Fruit fly (Drosophila melanogaster) whole organism, embryonic: Measurements from ENCODE around the gene Gss1.
A peak's percentile ranks its signal among the peaks of the same experiment; 100 is the strongest.

Source experiments
- Atf3 ChIP-seq: fragments of 200-800 bp; sonication (Bioruptor generic); optimal IDR thresholded peaks from 3 replicates; lab custom pipeline; 2016; ENCODE audit warnings: missing biosample characterization, missing genetic modification characterization
- CG10979 ChIP-seq: fragments of 200-800 bp; sonication (Bioruptor generic); optimal IDR thresholded peaks from 2 replicates; lab custom pipeline; 2018; ENCODE audit warnings: missing biosample characterization, mild to moderate bottlenecking, missing genetic modification characterization, moderate library complexity
- CG11247 ChIP-seq: fragments of 200-800 bp; sonication (Bioruptor generic); IDR thresholded peaks from 2 replicates; pipeline ENCODE4 v1.3.6; 2022; ENCODE audit warnings: missing biosample characterization, missing genetic modification characterization
- CG11456 ChIP-seq: fragments of 200-800 bp; sonication (Bioruptor generic); IDR thresholded peaks from 3 replicates; pipeline ENCODE4 v1.3.6; 2022; ENCODE audit warnings: missing biosample characterization, missing genetic modification characterization
- CG12219 ChIP-seq: fragments of 200-800 bp; sonication (Bioruptor generic); optimal IDR thresholded peaks from 3 replicates; lab custom pipeline; 2018; ENCODE audit warnings: missing biosample characterization, mild to moderate bottlenecking, missing genetic modification characterization
- CG13894 ChIP-seq: fragments of 200-800 bp; sonication (Bioruptor generic); optimal IDR thresholded peaks from 3 replicates; lab custom pipeline; 2018; ENCODE audit warnings: missing biosample characterization, mild to moderate bottlenecking, missing genetic modification characterization, moderate library complexity
- CG15601 ChIP-seq: fragments of 200-800 bp; sonication (Bioruptor generic); optimal IDR thresholded peaks from 3 replicates; lab custom pipeline; 2019; ENCODE audit warnings: missing biosample characterization, mild to moderate bottlenecking, missing genetic modification characterization, moderate library complexity
- CG17802 ChIP-seq: fragments of 200-800 bp; sonication (Bioruptor generic); optimal IDR thresholded peaks from 2 replicates; lab custom pipeline; 2018; ENCODE audit warnings: missing biosample characterization, mild to moderate bottlenecking, missing genetic modification characterization, moderate library complexity
- CG1832 ChIP-seq: fragments of 200-800 bp; sonication (Bioruptor generic); optimal IDR thresholded peaks from 2 replicates; lab custom pipeline; 2017; ENCODE audit warnings: missing biosample characterization, mild to moderate bottlenecking, missing genetic modification characterization, inconsistent platforms
- CG2678 ChIP-seq: fragments of 200-800 bp; sonication (Bioruptor generic); optimal IDR thresholded peaks from 3 replicates; lab custom pipeline; 2019; ENCODE audit warnings: missing biosample characterization, mild to moderate bottlenecking, missing genetic modification characterization, moderate library complexity
- CG3065 ChIP-seq: fragments of 200-800 bp; sonication (Bioruptor generic); optimal IDR thresholded peaks from 2 replicates; lab custom pipeline; 2016; ENCODE audit warnings: missing biosample characterization, missing genetic modification characterization
- CG3281 ChIP-seq: fragments of 200-800 bp; sonication (Bioruptor generic); optimal IDR thresholded peaks from 3 replicates; lab custom pipeline; 2017; ENCODE audit warnings: missing biosample characterization, mild to moderate bottlenecking, missing genetic modification characterization
- CG34422 ChIP-seq: fragments of 200-800 bp; sonication (Bioruptor generic); IDR thresholded peaks from 3 replicates; pipeline ENCODE4 v1.3.6; 2022; ENCODE audit warnings: missing biosample characterization, missing genetic modification characterization
- CG4282 ChIP-seq: fragments of 200-800 bp; sonication (Bioruptor generic); optimal IDR thresholded peaks from 2 replicates; lab custom pipeline; 2016; ENCODE audit warnings: missing biosample characterization, missing genetic modification characterization
- CG43689 ChIP-seq: fragments of 200-800 bp; sonication (Bioruptor generic); IDR thresholded peaks from 2 replicates; pipeline ENCODE4 v1.3.6; 2022; ENCODE audit warnings: missing biosample characterization, missing genetic modification characterization
- CG8359 ChIP-seq: fragments of 200-800 bp; sonication (Bioruptor generic); optimal IDR thresholded peaks from 2 replicates; lab custom pipeline; 2017; ENCODE audit warnings: missing biosample characterization, mild to moderate bottlenecking, missing genetic modification characterization, borderline replicate concordance
- CG8478 ChIP-seq: fragments of >200 bp; optimal IDR thresholded peaks from 2 replicates; lab custom pipeline; 2018
- CG9876 ChIP-seq: fragments of 200-800 bp; sonication (Bioruptor generic); optimal IDR thresholded peaks from 2 replicates; lab custom pipeline; 2016; ENCODE audit warnings: missing biosample characterization, missing genetic modification characterization
- Dek ChIP-seq: fragments of 200-800 bp; sonication (Bioruptor generic); optimal IDR thresholded peaks from 3 replicates; lab custom pipeline; 2019; ENCODE audit warnings: missing biosample characterization, mild to moderate bottlenecking, missing genetic modification characterization, moderate library complexity
- Ets97D ChIP-seq: fragments of 200-800 bp; sonication (Bioruptor generic); optimal IDR thresholded peaks from 3 replicates; lab custom pipeline; 2016; ENCODE audit warnings: missing biosample characterization, missing genetic modification characterization
- Fer3 ChIP-seq: fragments of 200-800 bp; sonication (Bioruptor generic); optimal IDR thresholded peaks from 2 replicates; lab custom pipeline; 2018; ENCODE audit warnings: missing biosample characterization, mild to moderate bottlenecking, missing genetic modification characterization, moderate library complexity
- H15 ChIP-seq: fragments of 200-800 bp; sonication (Bioruptor generic); IDR thresholded peaks from 3 replicates; pipeline ENCODE4 v1.3.6; 2022; ENCODE audit warnings: missing biosample characterization, missing genetic modification characterization
- Hmx ChIP-seq: fragments of 200-800 bp; sonication (Bioruptor generic); optimal IDR thresholded peaks from 2 replicates; lab custom pipeline; 2016; ENCODE audit warnings: missing biosample characterization, missing genetic modification characterization
- Lpt ChIP-seq: fragments of >200 bp; optimal IDR thresholded peaks from 2 replicates; lab custom pipeline; 2018; ENCODE audit warnings: missing biosample characterization, missing genetic modification characterization
- Mes4 ChIP-seq: fragments of 200-800 bp; sonication (Bioruptor generic); optimal IDR thresholded peaks from 2 replicates; lab custom pipeline; 2016; ENCODE audit warnings: missing biosample characterization, missing genetic modification characterization
- Myb ChIP-seq: fragments of 200-800 bp; sonication (Bioruptor generic); optimal IDR thresholded peaks from 2 replicates; lab custom pipeline; 2016; ENCODE audit warnings: missing biosample characterization, missing genetic modification characterization
- NfI ChIP-seq: fragments of 200-800 bp; sonication (Bioruptor generic); optimal IDR thresholded peaks from 3 replicates; lab custom pipeline; 2018; ENCODE audit warnings: missing biosample characterization, mild to moderate bottlenecking, missing genetic modification characterization, moderate library complexity
- Oli ChIP-seq: fragments of 200-800 bp; sonication (Bioruptor generic); optimal IDR thresholded peaks from 2 replicates; lab custom pipeline; 2018; ENCODE audit warnings: missing biosample characterization, mild to moderate bottlenecking, missing genetic modification characterization, moderate library complexity
- Opbp ChIP-seq: fragments of 200-800 bp; sonication (Bioruptor generic); IDR thresholded peaks from 3 replicates; pipeline ENCODE4 v1.3.6; 2022; ENCODE audit warnings: missing biosample characterization, missing genetic modification characterization; ENCODE audit not compliant: partially characterized antibody
- Optix ChIP-seq: fragments of 200-800 bp; sonication (Bioruptor generic); IDR thresholded peaks from 3 replicates; pipeline ENCODE4 v1.3.6; 2022; ENCODE audit warnings: missing biosample characterization, missing genetic modification characterization
- Poxn ChIP-seq: fragments of 200-800 bp; sonication (Bioruptor generic); IDR thresholded peaks from 2 replicates; pipeline ENCODE4 v1.3.6; 2022; ENCODE audit warnings: missing biosample characterization, missing genetic modification characterization
- Xrp1 ChIP-seq: fragments of 200-800 bp; sonication (Bioruptor generic); IDR thresholded peaks from 2 replicates; pipeline ENCODE4 v1.3.6; 2022; ENCODE audit warnings: missing biosample characterization, missing genetic modification characterization
- chinmo ChIP-seq: fragments of 200-800 bp; sonication (Bioruptor generic); IDR thresholded peaks from 4 replicates; pipeline ENCODE4 v1.3.6; 2022; ENCODE audit warnings: missing biosample characterization, missing genetic modification characterization; ENCODE audit not compliant: partially characterized antibody
- ems ChIP-seq: fragments of 200-800 bp; sonication (Bioruptor generic); optimal IDR thresholded peaks from 3 replicates; lab custom pipeline; 2016; ENCODE audit warnings: missing biosample characterization, missing genetic modification characterization
- gfzf ChIP-seq: fragments of 200-800 bp; sonication (Bioruptor generic); optimal IDR thresholded peaks from 2 replicates; lab custom pipeline; 2016; ENCODE audit warnings: missing biosample characterization, mild to moderate bottlenecking, missing genetic modification characterization, moderate library complexity
- gro ChIP-seq: fragments of 200-800 bp; sonication (Bioruptor generic); optimal IDR thresholded peaks from 2 replicates; lab custom pipeline; 2016; ENCODE audit warnings: missing biosample characterization, missing genetic modification characterization
- jumu ChIP-seq: fragments of 200-800 bp; sonication (Bioruptor generic); optimal IDR thresholded peaks from 3 replicates; lab custom pipeline; 2016; ENCODE audit warnings: missing biosample characterization, missing genetic modification characterization
- nmo ChIP-seq: fragments of 200-800 bp; sonication (Bioruptor generic); optimal IDR thresholded peaks from 2 replicates; lab custom pipeline; 2018; ENCODE audit warnings: missing biosample characterization, mild to moderate bottlenecking, missing genetic modification characterization, moderate library complexity
- pan ChIP-seq, 4 experiments: fragments of >200 bp in 3 of 4; fragments of 200-800 bp in 1 of 4; sonication (Bioruptor generic) in 1 of 4; optimal IDR thresholded peaks in 3 of 4; IDR thresholded peaks in 1 of 4; 2 replicates each; pipeline versions ENCODE4 v1.3.6 to Lab custom; 2017 to 2022; ENCODE audit warnings: missing biosample characterization in 2 of 4, missing genetic modification characterization in 2 of 4, mixed read lengths in 1 of 4
- pnt ChIP-seq: fragments of 200-800 bp; sonication (Bioruptor generic); optimal IDR thresholded peaks from 3 replicates; lab custom pipeline; 2016; ENCODE audit warnings: missing biosample characterization, missing genetic modification characterization
- ro ChIP-seq: fragments of 200-800 bp; sonication (Bioruptor generic); IDR thresholded peaks from 2 replicates; pipeline ENCODE4 v1.3.6; 2022; ENCODE audit warnings: missing biosample characterization, missing genetic modification characterization
- salm ChIP-seq: fragments of 200-800 bp; sonication (Bioruptor generic); optimal IDR thresholded peaks from 2 replicates; lab custom pipeline; 2018; ENCODE audit warnings: missing biosample characterization, mild to moderate bottlenecking, missing genetic modification characterization
- sens ChIP-seq: fragments of 200-800 bp; sonication (Bioruptor generic); peaks from one replicate; lab custom pipeline; 2016; ENCODE audit warnings: missing biosample characterization, missing genetic modification characterization
- shn ChIP-seq: fragments of 200-800 bp; sonication (Bioruptor generic); optimal IDR thresholded peaks from 3 replicates; lab custom pipeline; 2016; ENCODE audit warnings: missing biosample characterization, missing genetic modification characterization
- slou ChIP-seq: fragments of 200-800 bp; sonication (Bioruptor generic); optimal IDR thresholded peaks from 3 replicates; lab custom pipeline; 2016; ENCODE audit warnings: missing biosample characterization, missing genetic modification characterization
- slp2 ChIP-seq: fragments of 200-800 bp; sonication (Bioruptor generic); optimal IDR thresholded peaks from 2 replicates; lab custom pipeline; 2016; ENCODE audit warnings: missing biosample characterization, missing genetic modification characterization
- sna ChIP-seq: fragments of 200-800 bp; sonication (Bioruptor generic); IDR thresholded peaks from 2 replicates; pipeline ENCODE4 v1.3.6; 2022; ENCODE audit warnings: missing biosample characterization, missing genetic modification characterization; ENCODE audit not compliant: partially characterized antibody
- sqz ChIP-seq: fragments of 200-800 bp; sonication (Bioruptor generic); optimal IDR thresholded peaks from 3 replicates; lab custom pipeline; 2018; ENCODE audit warnings: missing biosample characterization, mild to moderate bottlenecking, missing genetic modification characterization
- unpg ChIP-seq: fragments of 200-800 bp; sonication (Bioruptor generic); optimal IDR thresholded peaks from 3 replicates; lab custom pipeline; 2018; ENCODE audit warnings: missing biosample characterization, mild to moderate bottlenecking, missing genetic modification characterization, moderate library complexity
- yki ChIP-seq: fragments of >200 bp; optimal IDR thresholded peaks from 3 replicates; lab custom pipeline; 2018

Gene Gss1

dm6 chrX:17880269-17880889 is 9.0 kb upstream of the Gss1 start (continued):
- peak; percentile 98 for TF ChIP-seq CG11456 (GFP tag; lab: Robert Waterston, UW)
- TF ChIP-seq CG17802 (tag; lab: Kevin White, UChicago): peak; percentile 72
- TF ChIP-seq CG15601 (tag; lab: Kevin White, UChicago): peak; percentile 92
- TF ChIP-seq slou (GFP tag; lab: Kevin White, UChicago): peak; percentile 89
- peak; percentile 91 for TF ChIP-seq CG3281 (GFP tag; lab: Kevin White, UChicago)
- TF ChIP-seq ro (GFP tag; lab: Robert Waterston, UW): peak; percentile 92
- TF ChIP-seq Lpt (GFP tag; lab: Kevin White, UChicago): no peak
- TF ChIP-seq shn (GFP tag; lab: Kevin White, UChicago): peak; percentile 89
- no peak for TF ChIP-seq CG1832
- peak; percentile 97 for TF ChIP-seq NfI (GFP tag; lab: Kevin White, UChicago)
- no peak for TF ChIP-seq yki (lab: Kevin White, UChicago)
- TF ChIP-seq unpg (GFP tag; lab: Kevin White, UChicago): peak; percentile 97
- TF ChIP-seq CG11247 (GFP tag; lab: Robert Waterston, UW): peak; percentile 96
- TF ChIP-seq Opbp (GFP tag; lab: Robert Waterston, UW): no peak
- TF ChIP-seq CG9876 (GFP tag; lab: Kevin White, UChicago): peak; percentile 86
- TF ChIP-seq H15 (GFP tag; lab: Robert Waterston, UW): peak; percentile 93
- peak; percentile 66 for TF ChIP-seq CG4282
- peak; percentile 88 for TF ChIP-seq Ets97D
- peak; percentile 70 for TF ChIP-seq CG8359 (GFP tag; lab: Kevin White, UChicago)
- TF ChIP-seq Dek: peak; percentile 95
- peak; percentile 86 for TF ChIP-seq Mes4
- peak; percentile 94 for TF ChIP-seq Xrp1
- peak; percentile 96 for TF ChIP-seq CG34422
- peak; percentile 94 for TF ChIP-seq salm (tag; lab: Kevin White, UChicago)
- TF ChIP-seq jumu (GFP tag; lab: Kevin White, UChicago): peak; percentile 97
- TF ChIP-seq CG8478: no peak
- TF ChIP-seq Hmx (GFP tag; lab: Kevin White, UChicago): peak; percentile 85
- TF ChIP-seq CG13894 (tag; lab: Kevin White, UChicago): peak; percentile 93
- no peak for TF ChIP-seq gfzf
- TF ChIP-seq sna (GFP tag; lab: Robert Waterston, UW): no peak
- peak; percentile 96 for TF ChIP-seq CG2678
- TF ChIP-seq Myb (GFP tag; lab: Kevin White, UChicago): peak; percentile 83
- TF ChIP-seq slp2 (GFP tag; lab: Kevin White, UChicago): peak; percentile 89
- peak; percentile 87 for TF ChIP-seq CG3065 (GFP tag; lab: Kevin White, UChicago)
- TF ChIP-seq Atf3 (GFP tag; lab: Kevin White, UChicago): peak; percentile 94
- TF ChIP-seq pan (optimal IDR thresholded peaks at IDR 0.05; lab: Kevin White, UChicago): no peak
- TF ChIP-seq pan (GFP tag; optimal IDR thresholded peaks at IDR 0.05 in 1 of 2, IDR thresholded peaks at IDR 0.05 in 1 of 2): peak in 1 of 2 experiments; percentile 97
- TF ChIP-seq pnt: peak; percentile 95
- TF ChIP-seq gro (GFP tag; lab: Kevin White, UChicago): peak; percentile 98
- TF ChIP-seq chinmo (GFP tag; lab: Robert Waterston, UW): 0 out of 4 replicates have a peak, but pooled peaks have one; percentile 30
- TF ChIP-seq Oli (tag; lab: Kevin White, UChicago): peak; percentile 96
- TF ChIP-seq CG10979: peak; percentile 85
- TF ChIP-seq nmo (GFP tag; lab: Kevin White, UChicago): peak; percentile 96
- TF ChIP-seq Fer3 (tag; lab: Kevin White, UChicago): peak; percentile 95
- peak; percentile 94 for TF ChIP-seq CG43689 (GFP tag; lab: Robert Waterston, UW)
- TF ChIP-seq Poxn (GFP tag; lab: Robert Waterston, UW): peak; percentile 87
- peak; percentile 88 for TF ChIP-seq sqz (GFP tag; lab: Kevin White, UChicago)
- peak; percentile 96 for TF ChIP-seq ems
- TF ChIP-seq CG12219 (GFP tag; lab: Kevin White, UChicago): peak; percentile 93
- TF ChIP-seq sens (GFP tag; lab: Kevin White, UChicago): peak; percentile 99
- peak; percentile 92 for TF ChIP-seq Optix (GFP tag; lab: Robert Waterston, UW)
